Worm (Caenorhabditis elegans) whole organism, L3 larva: ENCODE results near the gene aqp-8.

Experiments
- ZK546.5 ChIP-seq: sonication (generic microtip); optimal IDR thresholded peaks from 2 replicates; lab custom pipeline; 2017; ENCODE audit warnings: missing biosample characterization, missing genetic modification characterization
- ama-1 ChIP-seq: fragments of 150-350 bp; optimal IDR thresholded peaks from 2 replicates; lab custom pipeline; 2018
- ceh-82 ChIP-seq: fragments of 150-350 bp; optimal IDR thresholded peaks from 2 replicates; lab custom pipeline; 2014; ENCODE audit warnings: missing biosample characterization, missing genetic modification characterization
- daf-12 ChIP-seq: fragments of 150-350 bp; optimal IDR thresholded peaks from 2 replicates; lab custom pipeline; 2014; ENCODE audit warnings: missing biosample characterization, missing genetic modification reagents, missing genetic modification characterization
- fkh-10 ChIP-seq: sonication (generic microtip); optimal IDR thresholded peaks from 2 replicates; lab custom pipeline; 2017; ENCODE audit warnings: missing biosample characterization, missing genetic modification reagents, missing genetic modification characterization
- fos-1 ChIP-seq: fragments of 150-350 bp; optimal IDR thresholded peaks from 2 replicates; lab custom pipeline; 2014; ENCODE audit warnings: missing biosample characterization, missing genetic modification characterization
- nhr-237 ChIP-seq: fragments of 150-350 bp; optimal IDR thresholded peaks from 2 replicates; lab custom pipeline; 2014; ENCODE audit warnings: missing biosample characterization, missing genetic modification characterization
- nhr-76 ChIP-seq: fragments of 150-350 bp; sonication (generic microtip); optimal IDR thresholded peaks from 5 replicates; lab custom pipeline; 2014; ENCODE audit warnings: missing biosample characterization, missing genetic modification characterization
- snpc-4 ChIP-seq: fragments of 150-350 bp; optimal IDR thresholded peaks from 2 replicates; lab custom pipeline; 2014; ENCODE audit warnings: missing biosample characterization, missing genetic modification characterization
- ztf-11 ChIP-seq: fragments of 150-350 bp; optimal IDR thresholded peaks from 2 replicates; lab custom pipeline; 2014; ENCODE audit warnings: missing biosample characterization, missing genetic modification characterization

- TF ChIP-seq snpc-4 (tag; lab: Kevin White, UChicago): peak; percentile 27
- no peak for TF ChIP-seq ama-1 (lab: Kevin White, UChicago)
- TF ChIP-seq ztf-11: no peak
- no peak for TF ChIP-seq fos-1 (tag; lab: Kevin White, UChicago)
- no peak for TF ChIP-seq nhr-237 (tag; lab: Kevin White, UChicago)
- TF ChIP-seq daf-12: no peak
- no peak for TF ChIP-seq nhr-76 (tag; lab: Kevin White, UChicago)
- TF ChIP-seq ceh-82: no peak
- TF ChIP-seq fkh-10 (GFP tag; lab: Kevin White, UChicago): no peak
- no peak for TF ChIP-seq ZK546.5 (tag; lab: Kevin White, UChicago)
Observed at ce11 chrX:4706755-4707226, 2.0 kb upstream of the aqp-8 start, which contains the start of gene dhhc-10.
